Worm (Caenorhabditis elegans): ENCODE measurements around the gene lin-29.

Gene lin-29

ce11 chrII:11901110-11901509 is 34.0 kb downstream of the lin-29 start, which contains the start of gene vab-23:
Gene vab-23, minus strand, starts transcription at chrII:11901210.
- TF ChIP-seq dao-5 (tag; optimal IDR thresholded peaks at IDR 0.05) (no peak), him-1 (tag; optimal IDR thresholded peaks at IDR 0.05) (no peak), W03F9.2 (tag; optimal IDR thresholded peaks at IDR 0.05) (no peak)

DNA sequence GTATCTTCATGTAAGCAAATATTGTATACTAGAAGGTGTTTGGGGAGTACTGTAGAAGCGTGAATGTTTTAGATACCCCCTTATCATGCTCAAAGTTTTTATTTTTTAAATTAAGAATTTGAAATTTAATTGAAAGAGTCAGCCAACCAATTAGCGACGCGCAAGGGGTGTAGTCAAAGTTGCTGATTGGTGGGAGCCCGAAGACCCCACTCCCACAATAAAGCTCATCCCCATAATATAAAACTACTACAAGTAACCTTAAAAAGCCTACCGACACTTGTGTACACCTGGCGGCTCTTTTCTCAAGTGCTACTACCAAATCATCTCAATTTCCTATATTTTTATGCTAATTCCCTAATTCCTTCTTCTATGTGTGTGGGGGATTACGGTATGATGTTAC is 35.4 kb downstream of the lin-29 start:
- TF ChIP-seq W03F9.2 (tag; optimal IDR thresholded peaks at IDR 0.05) = no peak
- TF ChIP-seq dao-5 (tag; optimal IDR thresholded peaks at IDR 0.05) = no peak
- no peak for TF ChIP-seq him-1 (tag; optimal IDR thresholded peaks at IDR 0.05)

ce11 chrII:11893323-11893722 is 41.8 kb downstream of the lin-29 start, which contains the start of gene ZK930.2:
Gene ZK930.2, minus strand, starts transcription at chrII:11893423.
- TF ChIP-seq him-1 (tag; optimal IDR thresholded peaks at IDR 0.05) = no peak
- no peak for TF ChIP-seq W03F9.2 (tag; optimal IDR thresholded peaks at IDR 0.05)
- no peak for TF ChIP-seq dao-5 (tag; optimal IDR thresholded peaks at IDR 0.05)

- no peak for TF ChIP-seq dao-5 (tag; optimal IDR thresholded peaks at IDR 0.05)
- TF ChIP-seq him-1 (tag; optimal IDR thresholded peaks at IDR 0.05) = no peak
- TF ChIP-seq W03F9.2 (tag; optimal IDR thresholded peaks at IDR 0.05) = no peak
Observed at ce11 chrII:11890596-11890995, 44.5 kb downstream of the lin-29 start.

DNA sequence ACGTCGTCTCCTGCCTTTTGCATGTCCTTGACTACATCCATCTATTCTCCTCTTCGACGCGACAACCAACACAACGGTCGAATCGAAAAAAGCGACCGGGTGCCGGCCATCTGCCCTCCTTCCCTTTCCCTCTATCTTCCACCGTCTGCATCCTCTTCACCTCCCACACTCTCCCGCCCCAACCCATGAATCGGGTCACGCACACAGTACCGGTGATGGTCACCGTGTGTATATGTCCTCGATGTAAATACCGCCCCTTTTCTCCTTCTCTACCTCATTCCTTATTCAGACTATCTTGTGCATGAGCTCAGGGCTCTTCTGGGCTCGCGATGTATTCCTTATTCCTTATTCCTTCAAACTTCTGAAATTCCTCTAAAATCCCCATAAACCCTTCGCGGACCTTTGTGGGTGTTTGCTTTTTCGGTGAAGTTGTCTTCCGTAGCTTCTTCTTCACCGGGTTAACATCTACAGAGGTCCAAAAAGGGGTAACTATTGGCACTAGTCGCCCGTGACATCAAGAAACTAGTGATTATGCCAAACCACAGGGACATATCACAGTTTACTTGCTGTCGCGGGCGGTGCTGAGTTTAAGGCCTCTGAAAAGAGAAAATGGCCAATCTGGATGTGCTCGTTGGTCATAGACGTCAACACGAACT is 45.6 kb downstream of the lin-29 start:
- TF ChIP-seq him-1 (tag; optimal IDR thresholded peaks at IDR 0.05) = no peak
- TF ChIP-seq W03F9.2 (tag; optimal IDR thresholded peaks at IDR 0.05) = no peak
- no peak for TF ChIP-seq dao-5 (tag; optimal IDR thresholded peaks at IDR 0.05)

- no peak for TF ChIP-seq W03F9.2 (tag; optimal IDR thresholded peaks at IDR 0.05)
- no peak for TF ChIP-seq him-1 (tag; optimal IDR thresholded peaks at IDR 0.05)
Observed at ce11 chrII:11888150-11888549, 47.0 kb downstream of the lin-29 start.

DNA sequence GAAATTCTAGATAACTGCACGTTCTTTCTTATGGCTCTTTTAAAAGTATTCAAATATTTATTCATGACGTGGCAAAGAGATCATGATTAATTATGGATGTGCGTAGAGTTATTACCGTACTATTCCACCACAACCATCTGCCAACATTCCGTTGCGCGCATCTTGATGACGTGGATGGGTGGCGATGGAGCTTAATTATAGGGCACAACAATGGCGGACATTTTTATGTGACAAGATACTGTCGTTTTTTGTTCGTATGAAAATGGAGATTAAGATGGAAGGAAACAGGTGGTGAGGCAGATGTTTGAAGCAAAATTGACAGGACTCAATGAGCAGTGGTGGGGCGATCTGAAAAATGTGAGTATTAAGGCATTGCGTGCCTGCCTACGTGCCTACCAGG is 47.4 kb downstream of the lin-29 start:
- TF ChIP-seq W03F9.2 (tag; optimal IDR thresholded peaks at IDR 0.05) (no peak), dao-5 (tag; optimal IDR thresholded peaks at IDR 0.05) (no peak), him-1 (tag; optimal IDR thresholded peaks at IDR 0.05) (no peak)

ce11 chrII:11883648-11884047 is 51.5 kb downstream of the lin-29 start, which contains the start of gene ZK930.6:
Gene ZK930.6, plus strand, starts transcription at chrII:11883948.
- no peak for TF ChIP-seq W03F9.2 (tag; optimal IDR thresholded peaks at IDR 0.05)
- TF ChIP-seq dao-5 (tag; optimal IDR thresholded peaks at IDR 0.05) = no peak
- no peak for TF ChIP-seq him-1 (tag; optimal IDR thresholded peaks at IDR 0.05)

DNA sequence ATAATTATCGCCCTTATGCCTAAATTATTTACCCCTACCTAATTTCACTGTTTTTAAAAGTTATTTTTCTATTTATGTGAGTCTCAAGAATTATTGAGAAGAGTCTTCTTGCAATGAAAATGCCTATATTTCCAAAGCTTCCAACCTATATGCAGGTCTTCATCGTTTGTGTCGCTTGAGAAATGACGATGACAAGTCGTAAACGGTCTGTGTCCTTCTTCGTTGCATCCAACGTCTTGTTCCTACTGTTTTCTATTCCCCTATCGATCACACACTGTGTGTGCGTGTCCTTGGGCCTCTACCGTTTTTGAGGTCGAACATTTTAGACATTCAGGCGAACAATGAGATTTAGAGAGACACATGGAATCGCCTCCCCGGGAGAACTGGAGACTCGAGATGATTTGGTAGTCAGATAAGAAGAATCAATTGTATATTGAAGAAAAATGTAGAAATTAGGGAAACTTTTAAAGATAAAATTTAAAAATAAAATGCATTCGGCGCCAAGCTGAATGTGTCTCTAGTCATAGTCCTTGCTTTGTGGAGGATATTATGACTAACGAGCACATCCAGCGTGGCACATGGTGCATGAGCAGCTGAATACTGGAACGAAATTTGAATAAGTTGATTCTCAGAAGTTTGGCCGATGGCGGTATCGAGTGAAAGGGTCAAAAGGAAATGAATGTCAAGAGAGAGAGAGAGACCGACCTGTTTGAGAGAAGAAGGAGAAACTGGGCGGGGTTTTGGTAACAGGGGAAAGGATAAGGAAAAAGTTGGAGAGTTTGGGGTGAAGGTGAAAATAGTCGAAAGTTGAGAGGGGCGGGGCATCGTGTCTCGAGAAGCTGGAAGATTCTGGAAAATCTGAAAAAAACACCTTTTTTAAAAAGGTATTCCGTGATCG is 54.4 kb downstream of the lin-29 start:
- TF ChIP-seq him-1 (tag; optimal IDR thresholded peaks at IDR 0.05) = no peak

ce11 chrII:11879784-11880183 is 55.4 kb downstream of the lin-29 start:
- no peak for TF ChIP-seq dao-5 (tag; optimal IDR thresholded peaks at IDR 0.05)
- no peak for TF ChIP-seq him-1 (tag; optimal IDR thresholded peaks at IDR 0.05)
- TF ChIP-seq W03F9.2 (tag; optimal IDR thresholded peaks at IDR 0.05) = no peak

DNA sequence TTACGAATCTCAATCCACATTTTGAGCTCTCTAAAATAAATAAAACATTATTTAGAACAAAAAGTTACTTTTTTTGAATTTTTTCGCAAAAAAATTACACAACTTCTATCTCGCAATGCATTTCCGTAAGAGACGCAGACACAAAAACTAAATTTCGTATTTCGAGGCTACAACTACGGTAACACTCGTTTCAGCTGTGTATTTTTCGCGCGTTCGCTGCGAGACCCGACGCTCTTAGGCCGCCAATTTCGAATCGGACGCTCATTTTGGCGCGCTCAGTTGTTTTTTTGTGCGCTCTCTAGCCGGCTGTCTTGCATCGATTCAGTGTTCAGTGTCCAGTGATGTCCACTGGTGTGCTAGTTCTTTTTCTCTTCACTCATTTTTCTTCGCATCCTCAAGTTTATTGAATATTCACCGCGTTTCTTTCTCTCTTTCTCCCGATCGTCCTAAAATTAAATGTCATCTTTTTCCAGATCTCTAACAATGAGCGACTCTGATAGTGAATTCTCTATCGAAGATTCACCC is 60.4 kb downstream of the lin-29 start, which contains the start of the genes npp-3 and top-2:
Gene npp-3, minus strand, starts transcription at position 115 of the 525 bp plus-strand sequence.
Gene top-2, plus strand, starts transcription at position 475 of the 525 bp plus-strand sequence.
- peak; percentile 74 for TF ChIP-seq him-1 (tag; optimal IDR thresholded peaks at IDR 0.05)
- TF ChIP-seq W03F9.2 (tag; optimal IDR thresholded peaks at IDR 0.05) = peak; percentile 88
- TF ChIP-seq dao-5 (tag; optimal IDR thresholded peaks at IDR 0.05) = no peak

ce11 chrII:11868893-11869292 is 66.2 kb downstream of the lin-29 start:
- TF ChIP-seq dao-5 (tag; optimal IDR thresholded peaks at IDR 0.05) (no peak), him-1 (tag; optimal IDR thresholded peaks at IDR 0.05) (no peak), W03F9.2 (tag; optimal IDR thresholded peaks at IDR 0.05) (no peak)

DNA sequence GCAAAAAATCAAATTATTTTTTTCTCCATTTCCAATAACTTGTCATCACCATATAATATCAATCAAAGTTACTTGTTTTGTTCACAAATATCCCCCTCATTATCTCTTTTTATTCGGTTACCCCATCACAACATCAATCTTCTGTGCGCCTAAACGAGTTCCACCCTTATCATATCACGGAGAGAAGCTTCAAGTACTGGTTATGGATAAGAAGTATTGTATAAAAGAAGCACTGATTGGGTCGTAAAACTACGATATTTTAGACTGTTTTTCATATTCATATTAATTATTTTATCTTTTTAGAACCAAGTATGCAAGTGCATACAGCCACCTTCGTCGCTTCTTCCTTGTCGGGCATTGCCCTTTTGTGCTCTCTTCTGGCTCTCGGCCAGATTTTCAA is 66.9 kb downstream of the lin-29 start, which contains the start of gene col-84:
Gene col-84, plus strand, starts transcription at position 301 of the 400 bp plus-strand sequence.
- no peak for TF ChIP-seq him-1 (tag; optimal IDR thresholded peaks at IDR 0.05)
- TF ChIP-seq W03F9.2 (tag; optimal IDR thresholded peaks at IDR 0.05) = no peak
- no peak for TF ChIP-seq dao-5 (tag; optimal IDR thresholded peaks at IDR 0.05)

Data from whole organism, L4/young adult.